Fruit fly (Drosophila melanogaster): ENCODE data around the gene CG12316.

CG12316 gene

DNA sequence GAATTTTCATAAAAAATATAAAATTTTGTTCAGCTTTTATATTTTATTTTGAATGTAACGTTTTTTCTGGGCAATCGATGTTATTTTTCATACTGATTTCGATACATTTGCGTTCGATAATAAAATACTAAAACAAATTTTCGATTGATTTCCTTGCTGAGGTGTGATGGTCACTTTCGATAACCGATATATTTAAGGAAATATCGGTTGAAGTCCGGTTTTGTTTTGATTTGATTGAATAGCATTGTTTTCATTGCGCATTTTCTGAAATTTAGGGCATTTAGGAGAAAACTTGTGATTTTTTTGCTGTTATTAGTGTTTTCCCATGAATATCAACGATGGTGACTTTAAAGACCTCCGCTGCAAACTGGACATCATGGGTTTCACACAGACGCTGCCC is 20.2 kb downstream of the CG12316 start, which contains the start of gene Cep135 (continued):
- TF ChIP-seq HLH54F (GFP tag; optimal IDR thresholded peaks at IDR 0.05) (no peak), Nf-YC (tag; optimal IDR thresholded peaks at IDR 0.05) (no peak), CG4404 (GFP tag; IDR thresholded peaks at IDR 0.05) (no peak), CG6175 (GFP tag; IDR thresholded peaks at IDR 0.05) (no peak), hb (GFP tag; IDR thresholded peaks at IDR 0.05; ENCODE audit: partially characterized antibody) (peak; percentile 85), ci (GFP tag; IDR thresholded peaks at IDR 0.05) (no peak), CG15011 (GFP tag; optimal IDR thresholded peaks at IDR 0.05) (no peak), fd102C (GFP tag; optimal IDR thresholded peaks at IDR 0.05) (no peak), mirr (GFP tag; optimal IDR thresholded peaks at IDR 0.05) (no peak), CG18262 (tag; optimal IDR thresholded peaks at IDR 0.05) (no peak), Eip74EF (GFP tag; optimal IDR thresholded peaks at IDR 0.05) (no peak), unc-4 (GFP tag; IDR thresholded peaks at IDR 0.05; ENCODE audit: partially characterized antibody) (peak; percentile 80), CG6683 (GFP tag; optimal IDR thresholded peaks at IDR 0.05) (no peak), Antp (GFP tag; optimal IDR thresholded peaks at IDR 0.05) (no peak), CG13894 (tag; optimal IDR thresholded peaks at IDR 0.05) (no peak), CG31224 (GFP tag; IDR thresholded peaks at IDR 0.05) (no peak), CG12659 (GFP tag; optimal IDR thresholded peaks at IDR 0.05) (peak; percentile 28), CG11504 (tag; optimal IDR thresholded peaks at IDR 0.05) (no peak), CG10274 (GFP tag; optimal IDR thresholded peaks at IDR 0.05) (no peak), mld (GFP tag; IDR thresholded peaks at IDR 0.05; ENCODE audit: partially characterized antibody) (peak; percentile 93), Hey (tag; optimal IDR thresholded peaks at IDR 0.05) (no peak), CG12071 (GFP tag; optimal IDR thresholded peaks at IDR 0.05) (no peak), Mrtf (GFP tag; IDR thresholded peaks at IDR 0.05) (no peak), ems (GFP tag; optimal IDR thresholded peaks at IDR 0.05) (no peak), CG15479 (GFP tag; optimal IDR thresholded peaks at IDR 0.05) (peak; percentile 53), crc (GFP tag; optimal IDR thresholded peaks at IDR 0.05) (no peak), zfh1 (GFP tag; IDR thresholded peaks at IDR 0.05) (no peak), CG5180 (GFP tag; optimal IDR thresholded peaks at IDR 0.05) (no peak), Myb (GFP tag; optimal IDR thresholded peaks at IDR 0.05) (peak; percentile 96), pita (GFP tag; optimal IDR thresholded peaks at IDR 0.05) (no peak), HLH3B (GFP tag; IDR thresholded peaks at IDR 0.05) (no peak), CG30431 (GFP tag; optimal IDR thresholded peaks at IDR 0.05) (no peak), Hand (GFP tag; optimal IDR thresholded peaks at IDR 0.05) (no peak), Bdp1 (GFP tag; optimal IDR thresholded peaks at IDR 0.05) (no peak), kay (GFP tag; optimal IDR thresholded peaks at IDR 0.05) (no peak), MESR4 (GFP tag; optimal IDR thresholded peaks at IDR 0.05) (peak; percentile 15), otp (GFP tag; IDR thresholded peaks at IDR 0.05) (no peak), C15 (GFP tag; IDR thresholded peaks at IDR 0.05) (no peak), CG7357 (GFP tag; IDR thresholded peaks at IDR 0.05) (no peak)

DNA sequence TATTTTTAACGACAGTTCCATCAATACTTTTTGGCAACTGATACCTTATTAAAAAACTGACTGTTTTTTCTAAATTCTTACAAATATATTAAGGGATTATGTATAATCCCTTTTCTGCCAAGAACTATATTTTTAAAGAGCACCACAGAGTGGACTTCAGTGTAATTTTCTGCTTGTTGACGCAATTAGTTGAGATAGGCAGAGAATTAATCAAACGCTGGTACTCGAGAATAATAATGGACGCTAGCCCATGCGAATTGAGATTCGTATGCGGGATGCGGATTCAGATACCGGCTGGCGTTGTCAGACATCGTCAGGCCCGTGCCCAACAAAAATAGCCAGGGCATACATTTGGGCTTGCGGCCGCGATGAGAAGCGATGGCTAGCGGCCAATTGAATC is 23.5 kb downstream of the CG12316 start, which contains the start of gene CG13458:
Gene CG13458, plus strand, starts transcription at position 301 of the 400 bp plus-strand sequence.
- TF ChIP-seq ro (GFP tag; IDR thresholded peaks at IDR 0.05) = no peak
- no peak for TF ChIP-seq Dip2 (GFP tag; IDR thresholded peaks at IDR 0.05)
- no peak for TF ChIP-seq CG3163 (GFP tag; optimal IDR thresholded peaks at IDR 0.05)
- TF ChIP-seq rib (GFP tag; IDR thresholded peaks at IDR 0.05) = no peak
- TF ChIP-seq pita (GFP tag; optimal IDR thresholded peaks at IDR 0.05) = no peak
- TF ChIP-seq CG11723 (GFP tag; optimal IDR thresholded peaks at IDR 0.05) = no peak
- TF ChIP-seq CG7556 (GFP tag; optimal IDR thresholded peaks at IDR 0.05) = no peak
- TF ChIP-seq CG12942 (GFP tag; optimal IDR thresholded peaks at IDR 0.05) = no peak
- TF ChIP-seq p53 (GFP tag; optimal IDR thresholded peaks at IDR 0.05) = no peak
- TF ChIP-seq vnd (GFP tag; IDR thresholded peaks at IDR 0.05; ENCODE audit: partially characterized antibody) = no peak
- TF ChIP-seq D19B (GFP tag; optimal IDR thresholded peaks at IDR 0.05) = no peak
- no peak for TF ChIP-seq HmgD (GFP tag; optimal IDR thresholded peaks at IDR 0.05)
- no peak for TF ChIP-seq CG11456 (GFP tag; IDR thresholded peaks at IDR 0.05)
- no peak for TF ChIP-seq tll (GFP tag; optimal IDR thresholded peaks at IDR 0.05)
- no peak for TF ChIP-seq gcm (GFP tag; optimal IDR thresholded peaks at IDR 0.05)
- TF ChIP-seq mld (GFP tag; IDR thresholded peaks at IDR 0.05; ENCODE audit: partially characterized antibody) = no peak
- no peak for TF ChIP-seq CG6683 (GFP tag; optimal IDR thresholded peaks at IDR 0.05)
